Fruit fly (Drosophila melanogaster): ENCODE results near the gene CG10561.

Gene CG10561

dm6 chr2L:19126888-19127287 lies 12.7 kb downstream of the CG10561 start (continued):
- TF ChIP-seq unpg (GFP tag; optimal IDR thresholded peaks at IDR 0.05) = peak; percentile 68
- TF ChIP-seq sens-2 (GFP tag; IDR thresholded peaks at IDR 0.05) = no peak
- TF ChIP-seq tll (GFP tag; optimal IDR thresholded peaks at IDR 0.05) = no peak
- peak; percentile 28; the same call in 1 of the 2 replicates for TF ChIP-seq E2f1 (GFP tag; IDR thresholded peaks at IDR 0.05)
- TF ChIP-seq dpn (GFP tag; optimal IDR thresholded peaks at IDR 0.05) = peak in 1 of 2 experiments; percentile 70
- peak; percentile 60 for TF ChIP-seq az2 (GFP tag; optimal IDR thresholded peaks at IDR 0.05)
- TF ChIP-seq esg (GFP tag; conservative IDR thresholded peaks at IDR 0.05) = 0 out of 2 replicates have a peak, but pooled peaks have one; percentile 18
- TF ChIP-seq B-H2 (GFP tag; optimal IDR thresholded peaks at IDR 0.05) = peak; percentile 82
- peak; percentile 35 for TF ChIP-seq CG13123 (GFP tag; optimal IDR thresholded peaks at IDR 0.05)
- no peak for TF ChIP-seq ab (GFP tag; optimal IDR thresholded peaks at IDR 0.05)
- peak in 1 of 2 experiments; percentile 65 for TF ChIP-seq bsh (GFP tag; optimal IDR thresholded peaks at IDR 0.05)
- no peak for TF ChIP-seq Bteb2 (GFP tag; optimal IDR thresholded peaks at IDR 0.05)
- TF ChIP-seq CG15269 (tag; optimal IDR thresholded peaks at IDR 0.05) = peak; percentile 78
- peak; percentile 79 for TF ChIP-seq nmo (GFP tag; optimal IDR thresholded peaks at IDR 0.05)
- peak; percentile 64 for TF ChIP-seq CG13775 (GFP tag; optimal IDR thresholded peaks at IDR 0.05)
- peak; percentile 68 for TF ChIP-seq CG30403 (GFP tag; optimal IDR thresholded peaks at IDR 0.05)
- peak in 1 of 2 experiments; percentile 69 for TF ChIP-seq insv (GFP tag; optimal IDR thresholded peaks at IDR 0.05)
- TF ChIP-seq salm (tag; optimal IDR thresholded peaks at IDR 0.05) = peak; percentile 44
- TF ChIP-seq CG13287 (GFP tag; IDR thresholded peaks at IDR 0.05; ENCODE audit: partially characterized antibody) = peak; percentile 51; the same call in 1 of the 2 replicates
- TF ChIP-seq CG8359 (GFP tag; optimal IDR thresholded peaks at IDR 0.05; ENCODE audit: borderline replicate concordance) = peak; percentile 23
- TF ChIP-seq chif (GFP tag; optimal IDR thresholded peaks at IDR 0.05) = peak in 1 of 2 experiments; percentile 2
- TF ChIP-seq vnd (GFP tag; IDR thresholded peaks at IDR 0.05; ENCODE audit: partially characterized antibody) = no peak
- peak; percentile 64 for TF ChIP-seq CG8924 (tag; optimal IDR thresholded peaks at IDR 0.05)
- peak; percentile 80 for TF ChIP-seq CG14710 (tag; optimal IDR thresholded peaks at IDR 0.05)
- peak; percentile 63 for TF ChIP-seq CG2116 (GFP tag; optimal IDR thresholded peaks at IDR 0.05)
- no peak for TF ChIP-seq D (optimal IDR thresholded peaks at IDR 0.05)
- no peak for TF ChIP-seq D (GFP tag; optimal IDR thresholded peaks at IDR 0.05)
- TF ChIP-seq oc (tag; optimal IDR thresholded peaks at IDR 0.05) = peak; percentile 33
- TF ChIP-seq CG15514 (GFP tag; optimal IDR thresholded peaks at IDR 0.05) = peak; percentile 53
- peak; percentile 30 for TF ChIP-seq fd96Cb (tag; optimal IDR thresholded peaks at IDR 0.05)
- TF ChIP-seq Xrp1 (GFP tag; IDR thresholded peaks at IDR 0.05) = peak; percentile 50; the same call in 1 of the 2 replicates
- TF ChIP-seq CG12942 (GFP tag; optimal IDR thresholded peaks at IDR 0.05) = peak; percentile 43
- peak; percentile 88 for TF ChIP-seq CoRest (tag; optimal IDR thresholded peaks at IDR 0.05)
- TF ChIP-seq slbo (GFP tag; IDR thresholded peaks at IDR 0.05) = peak; percentile 65
- TF ChIP-seq gfzf (GFP tag; optimal IDR thresholded peaks at IDR 0.05) = no peak
- TF ChIP-seq prd (optimal IDR thresholded peaks at IDR 0.05) = no peak
- TF ChIP-seq prd (GFP tag; IDR thresholded peaks at IDR 0.05) = peak; percentile 58; the same call in 2 of the 3 replicates
- peak; percentile 70 for TF ChIP-seq Nf-YC (tag; optimal IDR thresholded peaks at IDR 0.05)
- peak; percentile 64 for TF ChIP-seq gcm (GFP tag; optimal IDR thresholded peaks at IDR 0.05)
- peak; percentile 69 for TF ChIP-seq CG3847 (GFP tag; IDR thresholded peaks at IDR 0.05)
- peak; percentile 35 for TF ChIP-seq Usf (GFP tag; optimal IDR thresholded peaks at IDR 0.05)
- TF ChIP-seq CG17829 (tag; optimal IDR thresholded peaks at IDR 0.05) = peak; percentile 65
- TF ChIP-seq D19A (tag; optimal IDR thresholded peaks at IDR 0.05) = no peak
- TF ChIP-seq wor (GFP tag; IDR thresholded peaks at IDR 0.05) = no peak
- peak; percentile 62 for TF ChIP-seq Dref (GFP tag; IDR thresholded peaks at IDR 0.05)
- no peak for TF ChIP-seq ewg (GFP tag; optimal IDR thresholded peaks at IDR 0.05)
- TF ChIP-seq CG6689 (GFP tag; IDR thresholded peaks at IDR 0.05) = peak; percentile 29; the same call in 1 of the 2 replicates
- peak; percentile 1 for TF ChIP-seq Deaf1 (tag; optimal IDR thresholded peaks at IDR 0.05)
- peak; percentile 74; the same call in 2 of the 3 replicates for TF ChIP-seq dysf (GFP tag; IDR thresholded peaks at IDR 0.05)

All from whole organism, embryonic.